Fruit fly (Drosophila melanogaster) whole organism, embryonic: ENCODE data around the gene Kmn1.

ENCODE experiments used
- Blimp-1 ChIP-seq: fragments of 200-800 bp; sonication (Bioruptor generic); optimal IDR thresholded peaks from 3 replicates; lab custom pipeline; 2018; ENCODE audit warnings: missing biosample characterization, missing genetic modification characterization, mild to moderate bottlenecking, moderate library complexity, missing genetic modification reagents
- CG10267 ChIP-seq: fragments of 200-800 bp; sonication (Bioruptor generic); optimal IDR thresholded peaks from 2 replicates; lab custom pipeline; 2018; ENCODE audit warnings: missing biosample characterization, mild to moderate bottlenecking, missing genetic modification characterization, moderate library complexity
- CG13123 ChIP-seq: fragments of 200-800 bp; sonication (Bioruptor generic); optimal IDR thresholded peaks from 2 replicates; lab custom pipeline; 2016; ENCODE audit warnings: missing biosample characterization, missing genetic modification characterization
- CG13296 ChIP-seq: fragments of 200-800 bp; sonication (Bioruptor generic); optimal IDR thresholded peaks from 3 replicates; lab custom pipeline; 2018; ENCODE audit warnings: missing biosample characterization, mild to moderate bottlenecking, missing genetic modification characterization
- CG14965 ChIP-seq: fragments of 200-800 bp; sonication (Bioruptor generic); optimal IDR thresholded peaks from 2 replicates; lab custom pipeline; 2016; ENCODE audit warnings: missing biosample characterization, missing genetic modification characterization, borderline replicate concordance
- CG16813 ChIP-seq: fragments of 200-800 bp; sonication (Bioruptor generic); IDR thresholded peaks from 3 replicates; pipeline ENCODE4 v1.3.6; 2022; ENCODE audit warnings: missing biosample characterization, missing genetic modification characterization; ENCODE audit not compliant: partially characterized antibody
- CG17359 ChIP-seq: fragments of 200-800 bp; sonication (Bioruptor generic); optimal IDR thresholded peaks from 3 replicates; lab custom pipeline; 2018; ENCODE audit warnings: missing biosample characterization, mild to moderate bottlenecking, missing genetic modification characterization, moderate library complexity
- CG17829 ChIP-seq: fragments of 200-800 bp; optimal IDR thresholded peaks from 2 replicates; lab custom pipeline; 2019; ENCODE audit warnings: missing biosample characterization, mild to moderate bottlenecking, missing genetic modification characterization, moderate library complexity
- CG2199 ChIP-seq: fragments of 200-800 bp; sonication (Bioruptor generic); IDR thresholded peaks from 3 replicates; pipeline ENCODE4 v1.3.6; 2022; ENCODE audit warnings: missing biosample characterization, missing genetic modification characterization
- CG2712 ChIP-seq: fragments of 200-800 bp; optimal IDR thresholded peaks from 3 replicates; lab custom pipeline; 2019; ENCODE audit warnings: missing biosample characterization, mild to moderate bottlenecking, missing genetic modification characterization, moderate library complexity
- CG34376 ChIP-seq: fragments of 200-800 bp; sonication (Bioruptor generic); optimal IDR thresholded peaks from 2 replicates; lab custom pipeline; 2018; ENCODE audit warnings: missing biosample characterization, mild to moderate bottlenecking, missing genetic modification characterization
- CG43689 ChIP-seq: fragments of 200-800 bp; sonication (Bioruptor generic); IDR thresholded peaks from 2 replicates; pipeline ENCODE4 v1.3.6; 2022; ENCODE audit warnings: missing biosample characterization, missing genetic modification characterization
- CG4707 ChIP-seq: fragments of 200-800 bp; sonication (Bioruptor generic); optimal IDR thresholded peaks from 2 replicates; lab custom pipeline; 2018; ENCODE audit warnings: missing biosample characterization, mild to moderate bottlenecking, missing genetic modification characterization, moderate library complexity
- CG6689 ChIP-seq: fragments of 200-800 bp; sonication (Bioruptor generic); IDR thresholded peaks from 2 replicates; pipeline ENCODE4 v1.3.6; 2022; ENCODE audit warnings: missing biosample characterization, missing genetic modification characterization
- CG7372 ChIP-seq: fragments of 200-800 bp; sonication (Bioruptor generic); IDR thresholded peaks from 2 replicates; pipeline ENCODE4 v1.3.6; 2022; ENCODE audit warnings: missing biosample characterization, missing genetic modification characterization
- Ets97D ChIP-seq: fragments of 200-800 bp; sonication (Bioruptor generic); optimal IDR thresholded peaks from 3 replicates; lab custom pipeline; 2016; ENCODE audit warnings: missing biosample characterization, missing genetic modification characterization
- Fer1 ChIP-seq: fragments of 200-800 bp; sonication (Bioruptor generic); optimal IDR thresholded peaks from 2 replicates; lab custom pipeline; 2017; ENCODE audit warnings: missing biosample characterization, mild to moderate bottlenecking, missing genetic modification characterization
- Gsc ChIP-seq: fragments of 200-800 bp; sonication (Bioruptor generic); IDR thresholded peaks from 2 replicates; pipeline ENCODE4 v1.3.6; 2022; ENCODE audit warnings: missing biosample characterization, missing genetic modification characterization
- HLH54F ChIP-seq: fragments of 200-800 bp; sonication (Bioruptor generic); optimal IDR thresholded peaks from 3 replicates; lab custom pipeline; 2016; ENCODE audit warnings: missing biosample characterization, missing genetic modification characterization
- HmgZ ChIP-seq: fragments of 200-800 bp; sonication (Bioruptor generic); optimal IDR thresholded peaks from 2 replicates; lab custom pipeline; 2018; ENCODE audit warnings: missing biosample characterization, mild to moderate bottlenecking, missing genetic modification characterization
- Hr51 ChIP-seq, 2 experiments: fragments of 200-800 bp; sonication (Bioruptor generic); optimal IDR thresholded peaks; 2 replicates in 1 of 2; 3 replicates in 1 of 2; lab custom pipeline; 2016 to 2018; ENCODE audit warnings: missing biosample characterization in 2 of 2, missing genetic modification characterization in 2 of 2, mild to moderate bottlenecking in 1 of 2, moderate library complexity in 1 of 2
- Lim3 ChIP-seq: fragments of 200-800 bp; sonication (Bioruptor generic); IDR thresholded peaks from 2 replicates; pipeline ENCODE4 v1.3.6; 2022; ENCODE audit warnings: missing biosample characterization, missing genetic modification characterization
- Max ChIP-seq: fragments of 200-800 bp; sonication (Bioruptor generic); optimal IDR thresholded peaks from 2 replicates; lab custom pipeline; 2016; ENCODE audit warnings: missing biosample characterization, mild to moderate bottlenecking, missing genetic modification characterization
- Pdp1 ChIP-seq, 2 experiments: fragments of 200-800 bp; sonication (Bioruptor generic); optimal IDR thresholded peaks; 3 replicates each; lab custom pipeline; 2016; ENCODE audit warnings: missing biosample characterization in 2 of 2, missing genetic modification characterization in 2 of 2, mild to moderate bottlenecking in 1 of 2, moderate library complexity in 1 of 2
- YL-1 ChIP-seq: fragments of 200-800 bp; sonication (Bioruptor generic); optimal IDR thresholded peaks from 3 replicates; lab custom pipeline; 2017; ENCODE audit warnings: missing biosample characterization, mild to moderate bottlenecking, missing genetic modification characterization
- amos ChIP-seq: fragments of 200-800 bp; sonication (Bioruptor generic); IDR thresholded peaks from 2 replicates; pipeline ENCODE4 v1.3.6; 2022; ENCODE audit warnings: missing biosample characterization, missing genetic modification characterization; ENCODE audit not compliant: partially characterized antibody
- ase ChIP-seq: fragments of 200-800 bp; sonication (Bioruptor generic); IDR thresholded peaks from 3 replicates; pipeline ENCODE4 v1.3.6; 2022; ENCODE audit warnings: missing biosample characterization, missing genetic modification characterization
- bbx ChIP-seq: fragments of 200-800 bp; sonication (Bioruptor generic); IDR thresholded peaks from 2 replicates; pipeline ENCODE4 v1.3.6; 2022; ENCODE audit warnings: missing biosample characterization, missing genetic modification characterization; ENCODE audit not compliant: partially characterized antibody
- br ChIP-seq: fragments of >200 bp; optimal IDR thresholded peaks from 2 replicates; lab custom pipeline; 2017
- cad ChIP-seq: fragments of >200 bp; optimal IDR thresholded peaks from 2 replicates; lab custom pipeline; 2017; ENCODE audit warnings: missing biosample characterization, missing genetic modification characterization
- cato ChIP-seq: fragments of 200-800 bp; sonication (Bioruptor generic); optimal IDR thresholded peaks from 2 replicates; lab custom pipeline; 2016; ENCODE audit warnings: missing biosample characterization, missing genetic modification characterization, borderline replicate concordance
- croc ChIP-seq: fragments of 200-800 bp; sonication (Bioruptor generic); conservative IDR thresholded peaks from 3 replicates; pipeline ENCODE4 v1.3.6; 2022; ENCODE audit warnings: missing biosample characterization, missing genetic modification characterization
- dan ChIP-seq: fragments of 200-800 bp; sonication (Bioruptor generic); IDR thresholded peaks from 2 replicates; pipeline ENCODE4 v1.3.6; 2022; ENCODE audit warnings: missing biosample characterization, missing genetic modification characterization
- esg ChIP-seq: fragments of 200-800 bp; sonication (Bioruptor generic); conservative IDR thresholded peaks from 2 replicates; pipeline ENCODE4 v1.3.6; 2022; ENCODE audit warnings: missing biosample characterization, missing genetic modification characterization
- ewg ChIP-seq: fragments of 200-800 bp; sonication (Bioruptor generic); optimal IDR thresholded peaks from 3 replicates; lab custom pipeline; 2017; ENCODE audit warnings: mild to moderate bottlenecking, missing biosample characterization, missing genetic modification reagents, missing genetic modification characterization
- fu2 ChIP-seq: fragments of 200-800 bp; sonication (Bioruptor generic); optimal IDR thresholded peaks from 2 replicates; lab custom pipeline; 2016; ENCODE audit warnings: missing biosample characterization, missing genetic modification characterization
- ham ChIP-seq: fragments of 200-800 bp; sonication (Bioruptor generic); IDR thresholded peaks from 2 replicates; pipeline ENCODE4 v1.3.6; 2022; ENCODE audit warnings: missing biosample characterization, missing genetic modification characterization
- lab ChIP-seq: fragments of 200-800 bp; sonication (Bioruptor generic); optimal IDR thresholded peaks from 3 replicates; lab custom pipeline; 2017; ENCODE audit warnings: missing biosample characterization, missing genetic modification characterization, mild to moderate bottlenecking, moderate library complexity, missing genetic modification reagents
- lilli ChIP-seq: fragments of 200-800 bp; sonication (Bioruptor generic); optimal IDR thresholded peaks from 3 replicates; lab custom pipeline; 2016; ENCODE audit warnings: missing biosample characterization, missing genetic modification characterization
- lov ChIP-seq, 2 experiments: fragments of 200-800 bp in 1 of 2; fragments of >200 bp in 1 of 2; sonication (Bioruptor generic) in 1 of 2; IDR thresholded peaks in 1 of 2; optimal IDR thresholded peaks in 1 of 2; 2 replicates in 1 of 2; 3 replicates in 1 of 2; pipeline versions ENCODE4 v1.3.6 to Lab custom; 2017 to 2022; ENCODE audit warnings: missing biosample characterization in 1 of 2, missing genetic modification characterization in 1 of 2
- mam ChIP-seq: fragments of 200-800 bp; sonication (Bioruptor generic); optimal IDR thresholded peaks from 3 replicates; lab custom pipeline; 2016; ENCODE audit warnings: missing biosample characterization, missing genetic modification characterization
- row ChIP-seq: fragments of 200-800 bp; sonication (Bioruptor generic); IDR thresholded peaks from 3 replicates; pipeline ENCODE4 v1.3.6; 2022; ENCODE audit warnings: missing biosample characterization, missing genetic modification characterization
- run ChIP-seq: fragments of 200-800 bp; sonication (Bioruptor generic); optimal IDR thresholded peaks from 3 replicates; lab custom pipeline; 2018; ENCODE audit warnings: missing biosample characterization, mild to moderate bottlenecking, missing genetic modification characterization
- sna ChIP-seq: fragments of 200-800 bp; sonication (Bioruptor generic); IDR thresholded peaks from 2 replicates; pipeline ENCODE4 v1.3.6; 2022; ENCODE audit warnings: missing biosample characterization, missing genetic modification characterization; ENCODE audit not compliant: partially characterized antibody
- tna ChIP-seq: fragments of 200-800 bp; sonication (Bioruptor generic); IDR thresholded peaks from 2 replicates; pipeline ENCODE4 v1.3.6; 2022; ENCODE audit warnings: missing biosample characterization, missing genetic modification characterization; ENCODE audit not compliant: partially characterized antibody
- zen ChIP-seq: fragments of 200-800 bp; sonication (Bioruptor generic); optimal IDR thresholded peaks from 3 replicates; lab custom pipeline; 2018; ENCODE audit warnings: missing biosample characterization, mild to moderate bottlenecking, missing genetic modification characterization, moderate library complexity
- zfh1 ChIP-seq: fragments of 200-800 bp; sonication (Bioruptor generic); IDR thresholded peaks from 3 replicates; pipeline ENCODE4 v1.3.6; 2022; ENCODE audit warnings: missing biosample characterization, missing genetic modification characterization

The Kmn1 gene

DNA sequence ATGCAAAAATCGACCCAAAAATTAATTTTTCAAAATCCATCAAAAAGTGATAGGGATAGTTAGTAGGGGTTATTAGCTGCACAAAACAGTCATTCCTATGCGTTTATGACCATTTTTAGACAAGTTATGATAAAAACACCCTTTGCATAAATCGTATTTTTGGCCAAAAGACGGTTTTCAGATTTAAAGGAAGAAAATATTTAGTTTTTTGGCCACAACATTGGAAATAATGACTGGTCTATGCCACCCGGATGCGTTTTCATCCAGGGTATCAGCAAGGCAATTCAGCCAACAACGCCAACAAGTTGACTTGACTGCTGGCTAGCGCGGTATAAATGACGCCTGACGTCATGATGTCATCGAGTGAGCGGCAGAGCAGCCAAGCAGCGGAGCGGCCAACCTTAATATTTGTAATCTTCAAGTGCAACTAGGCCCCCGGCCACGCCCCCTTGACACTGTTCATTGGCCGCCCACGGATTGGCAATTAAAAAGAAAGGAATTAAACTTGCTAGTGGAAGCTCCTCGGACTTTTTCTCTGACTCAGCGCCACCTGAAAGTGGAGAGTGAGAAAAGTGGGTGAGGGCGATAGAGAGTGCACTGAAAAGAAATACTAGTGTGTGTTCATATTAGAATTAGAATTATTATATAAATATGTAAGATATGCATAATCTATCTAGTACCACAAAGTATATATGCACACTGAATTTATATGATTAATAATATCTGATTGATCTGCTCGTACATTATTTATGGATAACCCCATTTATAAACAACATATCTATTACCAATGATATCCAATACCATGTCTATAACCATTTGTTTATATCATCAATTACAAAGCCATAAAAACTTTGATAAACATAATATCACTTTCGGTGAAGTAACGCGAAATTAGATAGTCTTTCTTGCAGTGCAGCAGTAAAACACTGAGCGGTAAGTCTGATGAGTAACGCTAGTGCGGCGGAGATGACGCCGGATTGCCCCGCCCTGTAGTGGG, 12.2 kb downstream of the Kmn1 start (continued):
- TF ChIP-seq zen (tag; lab: Kevin White, UChicago) (peak; percentile 42), br (lab: Kevin White, UChicago) (no peak), CG43689 (GFP tag; lab: Robert Waterston, UW) (no peak), CG13123 (GFP tag; lab: Kevin White, UChicago) (peak; percentile 41), ham (GFP tag; lab: Robert Waterston, UW) (0 out of 2 replicates have a peak, but pooled peaks have one; percentile 15), CG17829 (peak; percentile 87), amos (GFP tag; lab: Robert Waterston, UW) (no peak), YL-1 (peak; percentile 39), ase (no peak), run (peak; percentile 81), dan (GFP tag; lab: Robert Waterston, UW) (no peak), HLH54F (GFP tag; lab: Kevin White, UChicago) (peak; percentile 44), Lim3 (GFP tag; lab: Robert Waterston, UW) (no peak), CG16813 (GFP tag; lab: Robert Waterston, UW) (no peak), cato (GFP tag; lab: Kevin White, UChicago) (peak; percentile 52), croc (no peak; the same call in 2 of the 3 replicates), zfh1 (GFP tag; lab: Robert Waterston, UW) (peak; percentile 45; the same call in 2 of the 3 replicates), Ets97D (GFP tag; lab: Kevin White, UChicago) (no peak), CG34376 (peak; percentile 74), CG4707 (GFP tag; lab: Kevin White, UChicago) (peak; percentile 56), lilli (GFP tag; lab: Kevin White, UChicago) (peak; percentile 66), CG10267 (peak; percentile 78), lov (optimal IDR thresholded peaks at IDR 0.05; lab: Kevin White, UChicago) (no peak), lov (GFP tag; IDR thresholded peaks at IDR 0.05; lab: Robert Waterston, UW) (no peak), CG13296 (GFP tag; lab: Kevin White, UChicago) (peak; percentile 89), tna (GFP tag; lab: Robert Waterston, UW) (no peak), CG14965 (GFP tag; lab: Kevin White, UChicago) (no peak), CG2712 (tag; lab: Kevin White, UChicago) (peak; percentile 85), Hr51 (GFP tag; optimal IDR thresholded peaks at IDR 0.05; lab: Kevin White, UChicago) (peak in 1 of 2 experiments; percentile 94), Fer1 (GFP tag; lab: Kevin White, UChicago) (peak; percentile 92), HmgZ (tag; lab: Kevin White, UChicago) (peak; percentile 53), mam (GFP tag; lab: Kevin White, UChicago) (peak; percentile 58), row (GFP tag; lab: Robert Waterston, UW) (peak; percentile 78), Max (GFP tag; lab: Kevin White, UChicago) (peak; percentile 18), Gsc (GFP tag; lab: Robert Waterston, UW) (no peak), fu2 (GFP tag; lab: Kevin White, UChicago) (peak; percentile 15), CG7372 (GFP tag; lab: Robert Waterston, UW) (peak; percentile 42), CG6689 (GFP tag; lab: Robert Waterston, UW) (peak; percentile 52; the same call in 1 of the 2 replicates), Blimp-1 (peak; percentile 76), cad (GFP tag; lab: Kevin White, UChicago) (no peak), ewg (GFP tag; lab: Kevin White, UChicago) (peak; percentile 65), CG17359 (tag; lab: Kevin White, UChicago) (peak; percentile 88), bbx (no peak; the same call in 1 of the 2 replicates), esg (GFP tag; lab: Robert Waterston, UW) (peak; percentile 63), sna (GFP tag; lab: Robert Waterston, UW) (no peak), CG2199 (GFP tag; lab: Robert Waterston, UW) (no peak), lab (GFP tag; lab: Kevin White, UChicago) (peak; percentile 91), Pdp1 (GFP tag; optimal IDR thresholded peaks at IDR 0.05; lab: Kevin White, UChicago) (peak; percentile 47 to 48)
